Fruit fly (Drosophila melanogaster): ENCODE data around the gene CG14118.

Gene CG14118

DNA sequence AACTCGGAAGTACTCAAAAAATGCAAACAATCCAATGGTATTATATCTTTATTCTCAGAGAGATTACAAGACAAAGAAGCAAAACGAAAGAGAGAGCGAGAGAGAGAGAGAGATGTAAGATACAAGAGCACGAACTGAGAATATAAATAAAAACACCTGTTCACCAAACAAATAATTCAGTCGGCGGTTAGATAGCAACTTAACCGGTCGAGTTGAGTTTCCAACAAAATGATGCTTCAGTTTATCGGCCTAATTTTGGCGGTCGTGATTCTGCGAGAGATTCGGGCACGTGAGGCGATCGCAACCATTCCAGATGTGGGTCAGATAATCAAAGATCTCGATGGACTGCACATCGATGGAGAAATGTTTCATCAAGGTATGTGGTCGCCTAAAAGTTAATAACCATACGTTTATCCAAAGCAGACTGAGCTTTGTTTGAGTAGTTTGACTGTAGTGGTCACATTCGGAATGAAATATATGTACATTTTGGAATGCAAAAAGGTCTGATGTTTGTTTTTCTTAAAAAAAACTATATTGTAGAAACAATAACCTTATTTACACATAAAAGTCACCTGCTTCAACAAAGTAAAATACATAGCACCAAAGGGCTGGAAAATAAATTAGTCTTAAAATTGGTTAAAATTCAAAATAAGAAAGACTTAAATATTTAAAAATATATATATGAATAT lies at the start of gene CG14118:
Gene CG14118 (plus strand): TSS at position 174 of the 689 bp plus-strand sequence.
- TF ChIP-seq CG17801 (GFP tag; optimal IDR thresholded peaks at IDR 0.05; ENCODE audit: partially characterized antibody), result no peak

DNA sequence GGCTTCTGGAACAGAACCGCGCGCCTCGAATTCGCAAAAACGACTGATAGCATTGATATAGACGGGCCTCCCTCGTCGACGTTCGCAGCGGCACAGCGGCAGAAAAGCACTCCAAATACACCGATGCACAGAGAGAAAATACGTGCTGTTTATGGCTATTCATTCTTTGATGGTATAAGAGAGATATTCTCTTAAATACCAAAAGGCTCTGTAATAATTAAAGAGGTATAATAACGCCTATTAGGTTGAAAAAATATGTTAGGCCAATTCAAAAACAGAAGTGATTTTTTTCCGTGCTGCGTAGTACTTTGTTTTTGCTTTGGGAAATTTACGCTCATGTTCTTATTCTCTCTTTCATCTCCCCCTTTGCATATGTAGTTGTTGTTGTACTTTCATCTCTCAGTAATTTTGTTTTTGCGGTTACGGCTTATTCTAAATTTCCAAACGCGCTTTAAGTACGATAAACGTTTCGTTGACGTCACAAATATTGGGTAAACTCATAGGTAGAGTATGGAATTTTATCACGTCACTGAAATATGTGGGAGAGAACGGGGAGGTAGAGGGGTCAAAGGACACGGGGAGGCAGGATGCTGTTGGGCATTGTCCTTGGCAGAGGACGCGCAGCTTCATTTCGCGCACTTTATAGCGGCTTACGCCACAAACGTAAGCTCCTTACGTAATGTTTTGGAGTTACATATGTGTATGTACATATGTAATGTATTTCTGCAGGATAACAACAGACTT lies 49.2 kb upstream of the CG14118 start, which contains the start of gene nebu:
Gene nebu (minus strand): TSS at position 51 of the 744 bp plus-strand sequence.
- peak; percentile 98 for TF ChIP-seq CG17801 (GFP tag; optimal IDR thresholded peaks at IDR 0.05; ENCODE audit: partially characterized antibody)

dm6 chr3L:12849867-12850301 lies 42.6 kb upstream of the CG14118 start, which contains the start of the genes CG10948 and Wbp2:
TSS of gene CG10948 (minus strand) at chr3L:12850117.
TSS of gene Wbp2 (plus strand) at chr3L:12850165.
- peak; percentile 86 for TF ChIP-seq CG17801 (GFP tag; optimal IDR thresholded peaks at IDR 0.05; ENCODE audit: partially characterized antibody)

dm6 chr3L:12853423-12853822 lies 39.0 kb upstream of the CG14118 start, which contains the start of gene Ent3:
TSS of gene Ent3 (plus strand) at chr3L:12853646.
- no peak for TF ChIP-seq CG17801 (GFP tag; optimal IDR thresholded peaks at IDR 0.05; ENCODE audit: partially characterized antibody)

- TF ChIP-seq CG17801 (GFP tag; optimal IDR thresholded peaks at IDR 0.05; ENCODE audit: partially characterized antibody), result no peak
Measured at dm6 chr3L:12857553-12858122, 34.8 kb upstream of the CG14118 start.

DNA sequence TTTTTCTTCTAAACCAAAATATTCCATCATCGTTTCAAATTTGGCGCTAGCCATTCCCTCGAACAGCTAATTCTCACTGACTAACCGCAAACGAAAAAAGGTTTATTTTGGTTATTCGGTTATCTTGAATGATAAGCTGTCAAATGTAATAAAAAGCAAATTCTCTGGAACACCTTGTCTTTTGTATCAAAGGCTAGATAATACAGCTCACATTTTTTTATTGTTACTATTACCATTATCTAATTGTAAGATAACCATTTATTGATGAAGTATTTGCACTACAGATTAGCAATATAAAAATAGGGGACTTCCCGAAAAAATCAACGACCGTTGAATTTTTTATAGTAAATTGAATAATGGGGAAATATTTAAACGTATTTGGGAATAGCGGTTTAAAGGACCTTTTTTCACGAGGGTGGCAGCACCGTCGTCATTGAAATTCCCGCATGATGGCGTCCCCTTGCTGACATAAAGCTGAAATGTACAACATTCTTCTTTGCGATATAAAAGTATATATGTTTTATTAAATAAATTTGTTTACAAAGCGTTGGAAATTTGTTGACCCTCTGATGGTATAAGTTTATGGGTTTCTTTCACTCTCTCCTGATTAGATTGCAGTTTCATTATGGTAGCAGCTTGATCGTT lies 31.1 kb upstream of the CG14118 start, which contains the start of gene CG32107:
Gene CG32107 (minus strand): TSS at position 51 of the 645 bp plus-strand sequence.
- TF ChIP-seq CG17801 (GFP tag; optimal IDR thresholded peaks at IDR 0.05; ENCODE audit: partially characterized antibody), result no peak

- no peak for TF ChIP-seq CG17801 (GFP tag; optimal IDR thresholded peaks at IDR 0.05; ENCODE audit: partially characterized antibody)
Measured at dm6 chr3L:12862820-12863219, 29.6 kb upstream of the CG14118 start, which contains the start of gene CG10943. TSS of gene CG10943 (minus strand) at chr3L:12862920.

- TF ChIP-seq CG17801 (GFP tag; optimal IDR thresholded peaks at IDR 0.05; ENCODE audit: partially characterized antibody), result no peak
Measured at dm6 chr3L:12864472-12864871, 28.0 kb upstream of the CG14118 start.

- TF ChIP-seq CG17801 (GFP tag; optimal IDR thresholded peaks at IDR 0.05; ENCODE audit: partially characterized antibody), result no peak
Measured at dm6 chr3L:12867956-12868443, 24.5 kb upstream of the CG14118 start.

dm6 chr3L:12874211-12874610 lies 18.2 kb upstream of the CG14118 start:
- no peak for TF ChIP-seq CG17801 (GFP tag; optimal IDR thresholded peaks at IDR 0.05; ENCODE audit: partially characterized antibody)

DNA sequence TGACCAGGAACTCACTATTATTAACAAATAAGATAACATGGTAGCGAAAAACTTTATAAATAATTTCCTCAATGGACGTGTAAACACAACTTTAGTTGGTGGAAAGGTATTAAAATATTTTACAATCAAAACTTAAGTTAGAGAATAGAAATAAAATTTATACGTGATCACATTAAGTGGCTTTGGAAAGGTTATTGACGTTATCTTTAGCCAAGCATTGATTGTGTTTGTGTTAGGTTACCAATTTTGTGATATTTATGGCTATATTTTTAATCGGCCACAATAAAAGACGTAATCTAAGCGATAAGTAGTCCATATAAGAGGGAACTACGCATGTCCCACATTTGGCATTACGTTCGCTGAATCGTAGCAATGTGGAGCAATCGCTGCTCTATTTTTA lies 7.8 kb upstream of the CG14118 start, which contains the start of gene CG14120:
Gene CG14120 (plus strand): TSS at position 360 of the 400 bp plus-strand sequence.
- TF ChIP-seq CG17801 (GFP tag; optimal IDR thresholded peaks at IDR 0.05; ENCODE audit: partially characterized antibody), result no peak

dm6 chr3L:12889353-12889820 lies 3.1 kb upstream of the CG14118 start, which contains the start of gene CG43894:
TSS of gene CG43894 (plus strand) at chr3L:12889770.
- TF ChIP-seq CG17801 (GFP tag; optimal IDR thresholded peaks at IDR 0.05; ENCODE audit: partially characterized antibody), result no peak

dm6 chr3L:12902579-12903228 lies 10.2 kb downstream of the CG14118 start, which contains the start of gene CG12520:
TSS of gene CG12520 (minus strand) at chr3L:12902737.
- no peak for TF ChIP-seq CG17801 (GFP tag; optimal IDR thresholded peaks at IDR 0.05; ENCODE audit: partially characterized antibody)

dm6 chr3L:12903611-12904010 lies 11.2 kb downstream of the CG14118 start, which contains the start of gene CG32117:
TSS of gene CG32117 (minus strand) at chr3L:12903711.
- no peak for TF ChIP-seq CG17801 (GFP tag; optimal IDR thresholded peaks at IDR 0.05; ENCODE audit: partially characterized antibody)
